Fruit fly (Drosophila melanogaster) whole organism, larva: ENCODE measurements around the gene ro.

Experiments
- noc ChIP-seq: fragments of 200-800 bp; sonication (Bioruptor generic); optimal IDR thresholded peaks from 3 replicates; lab custom pipeline; 2019; ENCODE audit warnings: missing biosample characterization, mild to moderate bottlenecking, missing genetic modification characterization, moderate library complexity

The ro gene

DNA sequence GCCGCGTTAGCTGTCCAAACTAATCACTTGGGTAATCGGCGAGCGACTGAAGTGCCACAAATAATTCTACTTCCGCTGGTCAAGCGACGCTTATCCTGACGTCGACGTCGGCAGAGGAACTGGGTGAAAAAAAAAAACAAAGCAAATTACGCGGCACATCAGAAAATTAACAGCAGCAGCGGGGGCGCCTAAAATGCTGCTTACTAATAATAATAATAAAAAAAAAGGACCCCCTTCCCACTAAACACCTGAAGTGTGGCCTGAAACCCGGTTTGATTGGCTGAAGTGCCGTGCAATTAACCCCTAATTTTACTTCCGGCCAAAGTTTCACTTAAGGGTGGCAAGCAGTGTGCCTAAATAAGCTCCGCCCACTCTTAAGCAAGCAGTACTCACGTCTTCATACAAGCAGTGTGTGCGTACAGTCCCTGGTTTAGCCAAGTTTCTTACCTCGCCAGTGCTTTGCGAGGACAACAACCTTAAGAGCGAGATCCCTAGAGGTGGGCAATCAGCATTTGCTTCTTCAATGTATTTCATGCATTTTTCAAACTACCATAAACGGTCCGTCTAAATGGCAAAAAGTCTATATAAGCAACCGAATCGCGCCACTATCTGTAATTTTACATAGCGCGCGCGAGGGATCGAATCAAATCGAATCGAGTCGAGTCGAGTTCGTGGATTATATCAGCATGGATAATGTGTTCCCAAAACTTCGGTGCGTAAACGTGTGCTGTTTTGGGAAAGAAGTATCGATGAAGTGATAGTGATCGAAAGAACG lies at the start of gene ro, which contains the start of gene T48:
TSS of gene ro (minus strand) at position 51 of the 775 bp plus-strand sequence.
TSS of gene T48 (plus strand) at position 614 of the 775 bp plus-strand sequence.
- TF ChIP-seq noc (tag; lab: Kevin White, UChicago): no peak

DNA sequence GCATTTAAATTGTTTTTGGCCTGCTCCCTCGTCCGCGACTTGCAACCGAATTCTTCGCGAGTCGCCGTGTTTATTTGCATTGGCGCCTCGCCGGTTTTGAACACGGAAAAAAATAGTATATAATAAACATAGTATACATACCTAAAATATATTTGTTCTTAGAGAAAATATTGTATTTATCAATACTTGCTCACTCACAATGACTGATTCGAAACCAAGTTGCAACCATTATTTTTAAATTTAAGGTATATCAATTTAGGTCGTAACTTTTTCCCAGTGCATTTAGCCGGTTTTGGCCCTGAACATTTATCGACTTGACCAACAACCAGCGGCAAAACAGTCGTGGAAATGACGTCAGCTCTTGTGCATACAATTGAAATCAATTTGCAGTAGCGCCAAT lies 47.5 kb upstream of the ro start:
- TF ChIP-seq noc (tag; lab: Kevin White, UChicago): peak; percentile 25

DNA sequence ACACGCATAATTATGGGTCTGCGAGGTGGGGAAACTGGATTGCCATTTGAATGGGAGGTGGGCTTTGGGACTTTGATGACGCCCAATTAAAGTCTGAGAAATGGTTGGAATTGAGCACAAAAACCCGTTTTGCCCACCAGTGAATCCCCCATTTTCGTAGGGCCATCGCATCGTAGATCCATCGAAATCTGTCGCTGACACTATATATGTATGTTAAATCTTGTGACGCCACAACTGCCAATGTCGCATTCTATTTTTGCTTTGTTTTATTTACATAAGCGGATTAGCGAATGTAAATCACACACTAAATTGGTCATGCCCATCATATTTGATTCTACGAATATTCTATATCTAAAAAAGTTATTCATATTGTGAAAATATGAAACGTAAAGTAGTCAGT lies 45.5 kb upstream of the ro start:
- no peak for TF ChIP-seq noc (tag; lab: Kevin White, UChicago)

- peak; percentile 54 for TF ChIP-seq noc (tag; lab: Kevin White, UChicago)
Observed at dm6 chr3R:26923830-26924333, 42.9 kb upstream of the ro start.

DNA sequence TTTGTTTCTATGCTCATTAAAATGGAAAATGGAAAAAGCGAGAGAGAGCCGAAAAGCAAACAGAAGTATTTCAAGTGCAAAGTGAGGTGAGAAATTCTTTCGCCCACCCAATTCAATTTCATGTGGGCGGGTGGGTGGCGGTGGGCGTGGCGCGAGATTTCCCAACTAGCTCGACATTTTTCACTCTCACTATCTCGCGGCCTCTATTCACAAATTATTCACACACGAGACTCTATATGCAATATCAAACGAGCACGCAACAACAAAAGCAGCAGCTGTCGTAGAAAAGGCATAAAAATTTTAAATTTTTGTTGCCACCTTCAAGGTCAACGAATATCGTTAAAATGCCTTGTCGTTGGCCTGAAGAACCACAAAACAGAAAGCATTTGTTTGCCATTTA lies 37.9 kb upstream of the ro start:
- no peak for TF ChIP-seq noc (tag; lab: Kevin White, UChicago)

dm6 chr3R:26915463-26915925 lies 34.5 kb upstream of the ro start, which contains the start of gene CG46339:
Gene CG46339 (plus strand): TSS chr3R:26915761.
- TF ChIP-seq noc (tag; lab: Kevin White, UChicago): peak; percentile 52

dm6 chr3R:26912615-26913014 lies 31.6 kb upstream of the ro start, which contains the start of gene Ets97D:
Gene Ets97D (minus strand): TSS chr3R:26912886.
- no peak for TF ChIP-seq noc (tag; lab: Kevin White, UChicago)

dm6 chr3R:26908750-26909149 lies 27.8 kb upstream of the ro start:
- TF ChIP-seq noc (tag; lab: Kevin White, UChicago): no peak

dm6 chr3R:26906711-26907510 lies 25.9 kb upstream of the ro start:
- TF ChIP-seq noc (tag; lab: Kevin White, UChicago): no peak

- TF ChIP-seq noc (tag; lab: Kevin White, UChicago): no peak
Observed at dm6 chr3R:26906034-26906433, 25.1 kb upstream of the ro start.

- TF ChIP-seq noc (tag; lab: Kevin White, UChicago): no peak
Observed at dm6 chr3R:26899982-26900381, 19.0 kb upstream of the ro start.

- TF ChIP-seq noc (tag; lab: Kevin White, UChicago): no peak
Observed at dm6 chr3R:26897302-26897701, 16.3 kb upstream of the ro start.

DNA sequence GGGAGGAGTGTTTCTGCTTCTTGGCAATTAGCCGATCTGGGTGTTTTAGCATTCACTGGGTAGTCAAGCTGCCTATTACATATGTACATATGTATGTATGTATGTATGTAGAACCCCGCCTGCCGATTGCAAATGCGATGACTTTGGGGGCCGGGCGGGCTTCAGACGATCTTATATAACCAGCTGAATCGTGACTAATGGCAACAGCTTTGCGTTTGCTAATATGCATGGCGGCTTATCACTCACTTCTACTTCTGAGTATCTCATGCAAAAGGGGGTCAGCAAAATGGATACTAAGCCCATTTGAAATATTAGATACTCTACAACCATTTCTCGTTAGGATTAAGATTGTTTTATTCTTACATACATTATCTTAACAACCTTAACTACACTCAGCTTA lies 15.3 kb upstream of the ro start:
- TF ChIP-seq noc (tag; lab: Kevin White, UChicago): no peak

DNA sequence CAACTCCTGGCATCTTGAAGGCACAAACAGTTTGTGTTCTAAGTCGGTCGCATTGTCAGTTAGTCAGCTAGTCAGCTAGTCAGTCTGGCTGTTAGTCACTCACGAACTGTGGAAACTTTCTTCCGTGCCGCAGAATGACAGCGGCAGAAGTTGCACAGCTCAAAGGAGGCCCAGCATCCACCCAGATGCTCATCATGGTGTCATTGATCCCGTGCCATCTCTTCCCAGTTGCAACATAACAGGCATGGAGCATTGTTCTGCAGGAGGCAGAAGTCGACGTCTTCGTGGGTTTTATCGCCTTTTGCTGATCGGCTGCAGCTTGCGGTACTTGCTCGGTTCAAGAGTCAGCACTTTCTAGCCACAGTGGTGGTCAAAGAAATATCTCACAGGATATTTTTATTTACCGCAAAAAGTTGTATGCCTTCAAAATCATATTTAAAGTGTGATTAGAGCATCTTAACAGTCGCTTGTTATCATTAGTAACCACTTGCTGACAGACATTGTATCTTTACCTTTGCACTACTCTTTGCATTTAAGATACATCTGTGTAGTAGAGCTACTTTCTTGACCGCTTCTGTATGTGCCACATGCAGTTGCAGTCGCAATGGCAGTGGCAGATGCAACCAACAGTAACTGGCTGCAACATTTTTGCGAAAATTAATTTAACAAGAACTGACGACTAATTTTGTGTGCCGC lies 12.8 kb upstream of the ro start:
- no peak for TF ChIP-seq noc (tag; lab: Kevin White, UChicago)

dm6 chr3R:26892764-26893163 lies 11.8 kb upstream of the ro start:
- no peak for TF ChIP-seq noc (tag; lab: Kevin White, UChicago)
